Worm (Caenorhabditis elegans) whole organism, L1 larva: ENCODE results near the gene C18G1.6.

Source experiments
- aly-2 ChIP-seq: fragments of 150-350 bp; optimal IDR thresholded peaks from 2 replicates; lab custom pipeline; 2014; ENCODE audit warnings: missing biosample characterization, missing genetic modification characterization
- blmp-1 ChIP-seq: fragments of 150-350 bp; optimal IDR thresholded peaks from 2 replicates; lab custom pipeline; 2014; ENCODE audit warnings: missing biosample characterization, missing genetic modification characterization
- ets-5 ChIP-seq: fragments of 200-800 bp; sonication (Bioruptor generic); IDR thresholded peaks from 2 replicates; pipeline ENCODE4 v1.3.6; 2022; ENCODE audit warnings: missing genetic modification characterization, missing compliant biosample characterization
- hpl-2 ChIP-seq: fragments of 150-350 bp; optimal IDR thresholded peaks from 2 replicates; lab custom pipeline; 2014; ENCODE audit warnings: missing biosample characterization, missing genetic modification reagents, missing genetic modification characterization
- lir-3 ChIP-seq: sonication (generic microtip); optimal IDR thresholded peaks from 2 replicates; lab custom pipeline; 2016; ENCODE audit warnings: mild to moderate bottlenecking, missing genetic modification characterization, moderate library complexity, missing compliant biosample characterization; ENCODE audit not compliant: poor library complexity
- nhr-77 ChIP-seq: fragments of 150-350 bp; optimal IDR thresholded peaks from 2 replicates; lab custom pipeline; 2014; ENCODE audit warnings: missing biosample characterization, missing genetic modification characterization
- nhr-90 ChIP-seq: sonication (generic microtip); optimal IDR thresholded peaks from 2 replicates; lab custom pipeline; 2016; ENCODE audit warnings: mild to moderate bottlenecking, missing genetic modification characterization, missing compliant biosample characterization; ENCODE audit not compliant: poor library complexity
- pag-3 ChIP-seq: sonication (generic microtip); optimal IDR thresholded peaks from 2 replicates; lab custom pipeline; 2017; ENCODE audit warnings: missing genetic modification characterization, mild to moderate bottlenecking, missing compliant biosample characterization, antibody characterized with exemption, borderline replicate concordance; ENCODE audit not compliant: insufficient read depth
- pqm-1 ChIP-seq: sonication (generic microtip); optimal IDR thresholded peaks from 3 replicates; lab custom pipeline; 2017; ENCODE audit warnings: missing biosample characterization, missing genetic modification characterization
- rnt-1 ChIP-seq: sonication (generic microtip); optimal IDR thresholded peaks from 2 replicates; lab custom pipeline; 2016; ENCODE audit warnings: mild to moderate bottlenecking, missing genetic modification characterization, moderate library complexity, missing compliant biosample characterization
- tbx-2 ChIP-seq: sonication (generic microtip); optimal IDR thresholded peaks from 2 replicates; lab custom pipeline; 2016; ENCODE audit warnings: missing genetic modification characterization, missing compliant biosample characterization
- unc-86 ChIP-seq: sonication (generic microtip); optimal IDR thresholded peaks from 2 replicates; lab custom pipeline; 2016; ENCODE audit warnings: missing genetic modification characterization, missing compliant biosample characterization
- vab-15 ChIP-seq: sonication (generic microtip); optimal IDR thresholded peaks from 2 replicates; lab custom pipeline; 2017; ENCODE audit warnings: missing genotype, mild to moderate bottlenecking, missing genetic modification characterization, missing compliant biosample characterization
- ztf-11 ChIP-seq, 2 experiments: sonication (generic microtip); optimal IDR thresholded peaks; 2 replicates each; lab custom pipeline; 2016 to 2017; ENCODE audit warnings: missing genetic modification characterization in 2 of 2, missing biosample characterization in 1 of 2, missing compliant biosample characterization in 1 of 2

ce11 chrV:4734608-4735007 lies 15.8 kb upstream of the C18G1.6 start:
- TF ChIP-seq pag-3, result no peak
- TF ChIP-seq vab-15 (tag; lab: Kevin White, UChicago), result no peak
- no peak for TF ChIP-seq unc-86 (tag; lab: Kevin White, UChicago)
- no peak for TF ChIP-seq hpl-2 (GFP tag; lab: Kevin White, UChicago)
- TF ChIP-seq lir-3, result no peak
- no peak for TF ChIP-seq tbx-2
- no peak for TF ChIP-seq nhr-90 (tag; lab: Kevin White, UChicago)
- TF ChIP-seq nhr-77 (tag; lab: Kevin White, UChicago), result no peak
- no peak for TF ChIP-seq ztf-11 (tag; optimal IDR thresholded peaks at IDR 0.05; lab: Kevin White, UChicago)
- TF ChIP-seq pqm-1 (tag; lab: Kevin White, UChicago), result no peak
- TF ChIP-seq blmp-1 (tag; lab: Kevin White, UChicago), result no peak
- no peak for TF ChIP-seq rnt-1 (tag; lab: Kevin White, UChicago)
- no peak for TF ChIP-seq ets-5 (GFP tag; lab: Robert Waterston, UW)
- TF ChIP-seq aly-2 (tag; lab: Kevin White, UChicago), result no peak
